Fruit fly (Drosophila melanogaster) whole organism, embryonic: ENCODE results near the gene NANS.
A peak's percentile ranks its signal among the peaks of the same experiment; 100 is the strongest.

ENCODE experiments used
- BEAF-32 ChIP-seq: fragments of 200-800 bp; sonication (Bioruptor generic); optimal IDR thresholded peaks from 3 replicates; lab custom pipeline; 2017; ENCODE audit warnings: missing biosample characterization, missing genetic modification characterization, mild to moderate bottlenecking, moderate library complexity, missing genetic modification reagents
- CG10267 ChIP-seq: fragments of 200-800 bp; sonication (Bioruptor generic); optimal IDR thresholded peaks from 2 replicates; lab custom pipeline; 2018; ENCODE audit warnings: missing biosample characterization, mild to moderate bottlenecking, missing genetic modification characterization, moderate library complexity
- CG12391 ChIP-seq: fragments of 200-800 bp; sonication (Bioruptor generic); optimal IDR thresholded peaks from 3 replicates; lab custom pipeline; 2018; ENCODE audit warnings: missing biosample characterization, mild to moderate bottlenecking, missing genetic modification characterization, moderate library complexity
- CG12659 ChIP-seq: fragments of 200-800 bp; sonication (Bioruptor generic); optimal IDR thresholded peaks from 3 replicates; lab custom pipeline; 2017; ENCODE audit warnings: mild to moderate bottlenecking, missing biosample characterization, missing genetic modification reagents, missing genetic modification characterization
- CG13287 ChIP-seq: fragments of 200-800 bp; sonication (Bioruptor generic); IDR thresholded peaks from 2 replicates; pipeline ENCODE4 v1.3.6; 2022; ENCODE audit warnings: missing biosample characterization, missing genetic modification characterization; ENCODE audit not compliant: partially characterized antibody
- CG15514 ChIP-seq: fragments of 200-800 bp; sonication (Bioruptor generic); optimal IDR thresholded peaks from 3 replicates; lab custom pipeline; 2017; ENCODE audit warnings: missing biosample characterization, missing genetic modification characterization, mild to moderate bottlenecking, moderate library complexity, missing genetic modification reagents
- CG15601 ChIP-seq: fragments of 200-800 bp; sonication (Bioruptor generic); optimal IDR thresholded peaks from 3 replicates; lab custom pipeline; 2019; ENCODE audit warnings: missing biosample characterization, mild to moderate bottlenecking, missing genetic modification characterization, moderate library complexity
- CG2116 ChIP-seq: fragments of 200-800 bp; sonication (Bioruptor generic); optimal IDR thresholded peaks from 3 replicates; lab custom pipeline; 2018; ENCODE audit warnings: missing biosample characterization, mild to moderate bottlenecking, missing genetic modification characterization
- CG3163 ChIP-seq: fragments of 200-800 bp; sonication (Bioruptor generic); optimal IDR thresholded peaks from 3 replicates; lab custom pipeline; 2016; ENCODE audit warnings: missing biosample characterization, missing genetic modification characterization
- CG34224 ChIP-seq: fragments of 200-800 bp; sonication (Bioruptor generic); IDR thresholded peaks from 3 replicates; pipeline ENCODE4 v1.3.6; 2022; ENCODE audit warnings: missing biosample characterization, missing genetic modification characterization; ENCODE audit not compliant: partially characterized antibody
- CG4617 ChIP-seq: fragments of 200-800 bp; sonication (Bioruptor generic); optimal IDR thresholded peaks from 3 replicates; lab custom pipeline; 2016; ENCODE audit warnings: missing biosample characterization, missing genetic modification characterization, borderline replicate concordance
- CG7556 ChIP-seq: fragments of 200-800 bp; sonication (Bioruptor generic); optimal IDR thresholded peaks from 2 replicates; lab custom pipeline; 2017; ENCODE audit warnings: missing biosample characterization, mild to moderate bottlenecking, missing genetic modification characterization
- D19A ChIP-seq: fragments of 200-800 bp; optimal IDR thresholded peaks from 3 replicates; lab custom pipeline; 2019; ENCODE audit warnings: missing biosample characterization, mild to moderate bottlenecking, missing genetic modification characterization, moderate library complexity
- Dll ChIP-seq: fragments of 200-800 bp; sonication (Bioruptor generic); IDR thresholded peaks from 4 replicates; pipeline ENCODE4 v1.3.6; 2022; ENCODE audit warnings: missing biosample characterization, missing genetic modification characterization; ENCODE audit not compliant: partially characterized antibody
- Doc3 ChIP-seq: fragments of 200-800 bp; sonication (Bioruptor generic); IDR thresholded peaks from 3 replicates; pipeline ENCODE4 v1.3.6; 2022; ENCODE audit warnings: missing biosample characterization, missing genetic modification characterization; ENCODE audit not compliant: partially characterized antibody
- Dref ChIP-seq: fragments of 200-800 bp; sonication (Bioruptor generic); IDR thresholded peaks from 2 replicates; pipeline ENCODE4 v1.3.6; 2022; ENCODE audit warnings: missing biosample characterization, missing genetic modification characterization
- E2f1 ChIP-seq: fragments of 200-800 bp; sonication (Bioruptor generic); IDR thresholded peaks from 2 replicates; pipeline ENCODE4 v1.3.6; 2022; ENCODE audit warnings: missing biosample characterization, missing genetic modification characterization
- E2f2 ChIP-seq: fragments of 200-800 bp; sonication (Bioruptor generic); IDR thresholded peaks from 2 replicates; pipeline ENCODE4 v1.3.6; 2022; ENCODE audit warnings: missing biosample characterization, missing genetic modification characterization
- HLH4C ChIP-seq: fragments of 200-800 bp; sonication (Bioruptor generic); IDR thresholded peaks from 3 replicates; pipeline ENCODE4 v1.3.6; 2022; ENCODE audit warnings: missing biosample characterization, missing genetic modification characterization; ENCODE audit not compliant: partially characterized antibody
- Lhr ChIP-seq: fragments of 200-800 bp; sonication (Bioruptor generic); optimal IDR thresholded peaks from 3 replicates; lab custom pipeline; 2017; ENCODE audit warnings: mild to moderate bottlenecking, missing biosample characterization, missing genetic modification reagents, missing genetic modification characterization
- MBD-R2 ChIP-seq: fragments of 200-800 bp; sonication (Bioruptor generic); IDR thresholded peaks from 2 replicates; pipeline ENCODE4 v1.3.6; 2022; ENCODE audit warnings: missing biosample characterization, missing genetic modification characterization
- Neu2 ChIP-seq: fragments of 200-800 bp; sonication (Bioruptor generic); optimal IDR thresholded peaks from 3 replicates; lab custom pipeline; 2016; ENCODE audit warnings: missing biosample characterization, missing genetic modification characterization, borderline replicate concordance
- Scr ChIP-seq: fragments of 200-800 bp; sonication (Bioruptor generic); IDR thresholded peaks from 2 replicates; pipeline ENCODE4 v1.3.6; 2022; ENCODE audit warnings: missing biosample characterization, missing genetic modification characterization; ENCODE audit not compliant: partially characterized antibody
- Sox100B ChIP-seq: fragments of 200-800 bp; sonication (Bioruptor generic); optimal IDR thresholded peaks from 3 replicates; lab custom pipeline; 2018; ENCODE audit warnings: missing biosample characterization, mild to moderate bottlenecking, missing genetic modification characterization
- Sry-δ ChIP-seq: fragments of 200-800 bp; sonication (Bioruptor generic); optimal IDR thresholded peaks from 2 replicates; lab custom pipeline; 2016; ENCODE audit warnings: missing biosample characterization, missing genetic modification characterization
- Stat92E ChIP-seq, 3 experiments: fragments of >200 bp in 2 of 3; fragments of 200-800 bp in 1 of 3; sonication (Bioruptor generic) in 1 of 3; optimal IDR thresholded peaks; 2 replicates each; lab custom pipeline; 2017 to 2019; ENCODE audit warnings: missing biosample characterization in 3 of 3, missing genetic modification characterization in 3 of 3, mild to moderate bottlenecking in 1 of 3, moderate library complexity in 1 of 3
- YL-1 ChIP-seq: fragments of 200-800 bp; sonication (Bioruptor generic); optimal IDR thresholded peaks from 3 replicates; lab custom pipeline; 2017; ENCODE audit warnings: missing biosample characterization, mild to moderate bottlenecking, missing genetic modification characterization
- amos ChIP-seq: fragments of 200-800 bp; sonication (Bioruptor generic); IDR thresholded peaks from 2 replicates; pipeline ENCODE4 v1.3.6; 2022; ENCODE audit warnings: missing biosample characterization, missing genetic modification characterization; ENCODE audit not compliant: partially characterized antibody
- bbx ChIP-seq: fragments of 200-800 bp; sonication (Bioruptor generic); IDR thresholded peaks from 2 replicates; pipeline ENCODE4 v1.3.6; 2022; ENCODE audit warnings: missing biosample characterization, missing genetic modification characterization; ENCODE audit not compliant: partially characterized antibody
- bigmax ChIP-seq: fragments of 200-800 bp; sonication (Bioruptor generic); optimal IDR thresholded peaks from 2 replicates; lab custom pipeline; 2018; ENCODE audit warnings: missing biosample characterization, mild to moderate bottlenecking, missing genetic modification characterization
- cg ChIP-seq: fragments of 200-800 bp; sonication (Bioruptor generic); optimal IDR thresholded peaks from 3 replicates; lab custom pipeline; 2019; ENCODE audit warnings: missing biosample characterization, mild to moderate bottlenecking, missing genetic modification characterization, moderate library complexity
- chinmo ChIP-seq: fragments of 200-800 bp; sonication (Bioruptor generic); IDR thresholded peaks from 4 replicates; pipeline ENCODE4 v1.3.6; 2022; ENCODE audit warnings: missing biosample characterization, missing genetic modification characterization; ENCODE audit not compliant: partially characterized antibody
- crp ChIP-seq, 2 experiments: fragments of 200-800 bp; sonication (Bioruptor generic); optimal IDR thresholded peaks; 2 replicates in 1 of 2; 3 replicates in 1 of 2; lab custom pipeline; 2017; ENCODE audit warnings: missing biosample characterization in 2 of 2, missing genetic modification characterization in 2 of 2, mild to moderate bottlenecking in 1 of 2, moderate library complexity in 1 of 2
- gcm2 ChIP-seq: fragments of 200-800 bp; sonication (Bioruptor generic); optimal IDR thresholded peaks from 2 replicates; lab custom pipeline; 2016; ENCODE audit warnings: missing biosample characterization, missing genetic modification characterization
- gfzf ChIP-seq: fragments of 200-800 bp; sonication (Bioruptor generic); optimal IDR thresholded peaks from 2 replicates; lab custom pipeline; 2016; ENCODE audit warnings: missing biosample characterization, mild to moderate bottlenecking, missing genetic modification characterization, moderate library complexity
- grn ChIP-seq: fragments of 200-800 bp; sonication (Bioruptor generic); optimal IDR thresholded peaks from 3 replicates; lab custom pipeline; 2017; ENCODE audit warnings: missing biosample characterization, missing genetic modification characterization
- hb ChIP-seq: fragments of 200-800 bp; sonication (Bioruptor generic); IDR thresholded peaks from 3 replicates; pipeline ENCODE4 v1.3.6; 2022; ENCODE audit warnings: missing biosample characterization, missing genetic modification characterization; ENCODE audit not compliant: partially characterized antibody
- ind ChIP-seq: fragments of 200-800 bp; sonication (Bioruptor generic); optimal IDR thresholded peaks from 3 replicates; lab custom pipeline; 2016; ENCODE audit warnings: missing biosample characterization, missing genetic modification characterization
- insv ChIP-seq, 2 experiments: fragments of 200-800 bp; sonication (Bioruptor generic); optimal IDR thresholded peaks; 3 replicates each; lab custom pipeline; 2016 to 2018; ENCODE audit warnings: missing biosample characterization in 2 of 2, missing genetic modification characterization in 2 of 2
- psq ChIP-seq: fragments of 200-800 bp; sonication (Bioruptor generic); optimal IDR thresholded peaks from 2 replicates; lab custom pipeline; 2017; ENCODE audit warnings: missing biosample characterization, missing genetic modification characterization
- pzg ChIP-seq: fragments of 200-800 bp; sonication (Bioruptor generic); optimal IDR thresholded peaks from 3 replicates; lab custom pipeline; 2018; ENCODE audit warnings: missing biosample characterization, mild to moderate bottlenecking, missing genetic modification characterization, moderate library complexity
- stwl ChIP-seq: fragments of 200-800 bp; sonication (Bioruptor generic); optimal IDR thresholded peaks from 3 replicates; lab custom pipeline; 2018; ENCODE audit warnings: missing biosample characterization, mild to moderate bottlenecking, missing genetic modification characterization, moderate library complexity
- sug ChIP-seq: fragments of 200-800 bp; optimal IDR thresholded peaks from 2 replicates; lab custom pipeline; 2019; ENCODE audit warnings: missing biosample characterization, mild to moderate bottlenecking, missing genetic modification characterization, moderate library complexity
- tin ChIP-seq: fragments of 200-800 bp; sonication (Bioruptor generic); optimal IDR thresholded peaks from 3 replicates; lab custom pipeline; 2016; ENCODE audit warnings: missing biosample characterization, missing genetic modification characterization

The NANS gene

dm6 chr3R:12456370-12456940 lies 30.1 kb downstream of the NANS start, which contains the start of gene trus (continued):
- TF ChIP-seq Doc3 (GFP tag; lab: Robert Waterston, UW) (peak; percentile 88), CG15514 (GFP tag; lab: Kevin White, UChicago) (peak; percentile 46), BEAF-32 (peak; percentile 83), hb (peak; percentile 70; the same call in 2 of the 3 replicates), ind (GFP tag; lab: Kevin White, UChicago) (no peak), bbx (GFP tag; lab: Robert Waterston, UW) (peak; percentile 93), E2f1 (GFP tag; lab: Robert Waterston, UW) (no peak), CG34224 (peak; percentile 92), amos (GFP tag; lab: Robert Waterston, UW) (peak; percentile 90)

DNA sequence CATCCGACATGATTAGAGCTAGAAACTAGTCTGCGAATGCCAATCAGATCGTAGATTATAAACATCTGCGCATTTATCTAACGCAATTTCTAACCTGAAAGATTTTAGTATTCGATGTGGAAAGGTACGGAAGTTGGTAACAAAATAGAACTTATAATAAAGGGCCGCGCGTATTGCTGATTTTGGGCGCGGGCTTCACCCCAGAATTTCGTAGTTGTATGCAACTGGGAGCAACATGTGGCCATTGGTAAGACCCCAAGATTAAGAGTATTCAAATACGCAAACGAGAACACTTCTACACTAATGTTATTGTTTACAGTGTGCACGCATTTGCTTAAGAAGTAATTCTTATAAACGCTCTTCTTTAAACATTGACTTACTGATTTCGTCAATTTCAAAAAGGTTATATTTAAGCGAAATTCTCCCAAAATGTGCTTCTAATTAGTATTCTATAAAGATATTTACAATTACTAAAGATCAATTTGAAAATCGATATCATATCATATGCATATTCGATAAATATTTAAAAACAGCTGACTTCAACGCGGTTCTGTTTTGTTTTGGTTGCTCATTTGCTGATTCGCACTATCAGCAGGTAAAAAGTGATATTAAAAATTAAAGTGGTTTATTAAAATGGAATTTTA lies 33.6 kb downstream of the NANS start, which contains the start of the genes CG5961 and Polr3C:
Gene CG5961 (minus strand): TSS at position 416 of the 644 bp plus-strand sequence.
Gene Polr3C (plus strand): TSS at position 536 of the 644 bp plus-strand sequence.
- peak; percentile 71 for TF ChIP-seq gfzf
- TF ChIP-seq D19A, result peak; percentile 61
- TF ChIP-seq Scr (GFP tag; lab: Robert Waterston, UW), result peak; percentile 17
- TF ChIP-seq Dref (GFP tag; lab: Robert Waterston, UW), result peak; percentile 56
- peak; percentile 10 for TF ChIP-seq CG4617
- peak in 1 of 2 experiments; percentile 38 for TF ChIP-seq insv (GFP tag; optimal IDR thresholded peaks at IDR 0.05; lab: Kevin White, UChicago)
- peak; percentile 41 for TF ChIP-seq Sry-δ (GFP tag; lab: Kevin White, UChicago)
- TF ChIP-seq CG7556 (GFP tag; lab: Kevin White, UChicago), result no peak
- TF ChIP-seq cg (GFP tag; lab: Kevin White, UChicago), result peak; percentile 29
- peak; percentile 33; the same call in 2 of the 3 replicates for TF ChIP-seq HLH4C (GFP tag; lab: Robert Waterston, UW)
- TF ChIP-seq Stat92E (GFP tag; optimal IDR thresholded peaks at IDR 0.05; lab: Kevin White, UChicago), result peak in 1 of 3 experiments; percentile 20
- peak; percentile 74 for TF ChIP-seq bigmax (GFP tag; lab: Kevin White, UChicago)
- TF ChIP-seq Sox100B (GFP tag; lab: Kevin White, UChicago), result no peak
- peak; percentile 35 for TF ChIP-seq CG12659
- peak; percentile 43; the same call in 2 of the 4 replicates for TF ChIP-seq Dll (GFP tag; lab: Robert Waterston, UW)
- TF ChIP-seq grn (GFP tag; lab: Kevin White, UChicago), result peak; percentile 24
- peak; percentile 72 for TF ChIP-seq CG13287 (GFP tag; lab: Robert Waterston, UW)
- TF ChIP-seq psq (GFP tag; lab: Kevin White, UChicago), result peak; percentile 80
- TF ChIP-seq tin (GFP tag; lab: Kevin White, UChicago), result no peak
- TF ChIP-seq CG10267 (tag; lab: Kevin White, UChicago), result peak; percentile 45
- TF ChIP-seq Neu2 (GFP tag; lab: Kevin White, UChicago), result no peak
- peak; percentile 51 for TF ChIP-seq BEAF-32
- peak; percentile 71 for TF ChIP-seq CG2116 (GFP tag; lab: Kevin White, UChicago)
- TF ChIP-seq CG3163 (GFP tag; lab: Kevin White, UChicago), result peak; percentile 35
- peak; percentile 6 for TF ChIP-seq CG12391 (tag; lab: Kevin White, UChicago)
- TF ChIP-seq CG15601 (tag; lab: Kevin White, UChicago), result peak; percentile 61
- TF ChIP-seq sug (tag; lab: Kevin White, UChicago), result peak; percentile 6
- TF ChIP-seq YL-1 (GFP tag; lab: Kevin White, UChicago), result peak; percentile 65
- peak; percentile 69 for TF ChIP-seq MBD-R2
- peak; percentile 63 for TF ChIP-seq stwl (tag; lab: Kevin White, UChicago)
- TF ChIP-seq CG15514 (GFP tag; lab: Kevin White, UChicago), result peak; percentile 70
- TF ChIP-seq pzg (GFP tag; lab: Kevin White, UChicago), result peak; percentile 63
- no peak for TF ChIP-seq Lhr (GFP tag; lab: Kevin White, UChicago)
- peak; percentile 75 for TF ChIP-seq E2f2 (GFP tag; lab: Robert Waterston, UW)
- peak; percentile 18 to 93 for TF ChIP-seq crp (GFP tag; optimal IDR thresholded peaks at IDR 0.05; lab: Kevin White, UChicago)
- no peak for TF ChIP-seq gcm2 (GFP tag; lab: Kevin White, UChicago)
- TF ChIP-seq chinmo, result 0 out of 4 replicates have a peak, but pooled peaks have one; percentile 55
